Fruit fly (Drosophila melanogaster) whole organism, embryonic: Measurements from ENCODE around the gene Dhc36C.

Source experiments
- ATbp ChIP-seq: fragments of 200-800 bp; sonication (Bioruptor generic); optimal IDR thresholded peaks from 2 replicates; lab custom pipeline; 2017; ENCODE audit warnings: missing biosample characterization, mild to moderate bottlenecking, missing genetic modification characterization, missing genetic modification reagents
- Abd-B ChIP-seq: fragments of 200-800 bp; sonication (Bioruptor generic); optimal IDR thresholded peaks from 2 replicates; lab custom pipeline; 2018; ENCODE audit warnings: missing biosample characterization, mild to moderate bottlenecking, missing genetic modification characterization, moderate library complexity
- Aef1 ChIP-seq: fragments of 200-800 bp; sonication (Bioruptor generic); IDR thresholded peaks from 3 replicates; pipeline ENCODE4 v1.3.6; 2022; ENCODE audit warnings: missing biosample characterization, missing genetic modification characterization
- Awh ChIP-seq: fragments of 200-800 bp; sonication (Bioruptor generic); IDR thresholded peaks from 2 replicates; pipeline ENCODE4, ENCODE4 v1.3.6; 2022; ENCODE audit warnings: missing biosample characterization, missing genetic modification characterization
- BtbVII ChIP-seq: fragments of 200-800 bp; sonication (Bioruptor generic); optimal IDR thresholded peaks from 3 replicates; lab custom pipeline; 2017; ENCODE audit warnings: missing biosample characterization, mild to moderate bottlenecking, missing genetic modification characterization
- C15 ChIP-seq: fragments of 200-800 bp; sonication (Bioruptor generic); IDR thresholded peaks from 3 replicates; pipeline ENCODE4 v1.3.6; 2022; ENCODE audit warnings: missing biosample characterization, missing genetic modification characterization
- CG11504 ChIP-seq: fragments of 200-800 bp; sonication (Bioruptor generic); optimal IDR thresholded peaks from 3 replicates; lab custom pipeline; 2019; ENCODE audit warnings: missing biosample characterization, mild to moderate bottlenecking, missing genetic modification characterization, moderate library complexity
- CG11695 ChIP-seq: fragments of 200-800 bp; sonication (Bioruptor generic); IDR thresholded peaks from 3 replicates; pipeline ENCODE4 v1.3.6; 2022; ENCODE audit warnings: missing biosample characterization, missing genetic modification characterization
- CG13624 ChIP-seq: fragments of 200-800 bp; sonication (Bioruptor generic); optimal IDR thresholded peaks from 2 replicates; lab custom pipeline; 2016; ENCODE audit warnings: missing biosample characterization, missing genetic modification characterization
- CG14667 ChIP-seq: fragments of 200-800 bp; sonication (Bioruptor generic); IDR thresholded peaks from 2 replicates; pipeline ENCODE4 v1.3.6; 2022; ENCODE audit warnings: missing biosample characterization, missing genetic modification characterization
- CG14965 ChIP-seq: fragments of 200-800 bp; sonication (Bioruptor generic); optimal IDR thresholded peaks from 2 replicates; lab custom pipeline; 2016; ENCODE audit warnings: missing biosample characterization, missing genetic modification characterization, borderline replicate concordance
- CG17829 ChIP-seq: fragments of 200-800 bp; optimal IDR thresholded peaks from 2 replicates; lab custom pipeline; 2019; ENCODE audit warnings: missing biosample characterization, mild to moderate bottlenecking, missing genetic modification characterization, moderate library complexity
- CG2875 ChIP-seq: fragments of 200-800 bp; sonication (Bioruptor generic); optimal IDR thresholded peaks from 2 replicates; lab custom pipeline; 2017; ENCODE audit warnings: missing biosample characterization, mild to moderate bottlenecking, missing genetic modification characterization, missing genetic modification reagents
- CG4328 ChIP-seq: fragments of 200-800 bp; sonication (Bioruptor generic); optimal IDR thresholded peaks from 3 replicates; lab custom pipeline; 2017; ENCODE audit warnings: missing biosample characterization, missing genetic modification reagents, missing genetic modification characterization
- CG5180 ChIP-seq: fragments of 200-800 bp; sonication (Bioruptor generic); optimal IDR thresholded peaks from 3 replicates; lab custom pipeline; 2017; ENCODE audit warnings: missing biosample characterization, missing genetic modification characterization, mild to moderate bottlenecking, moderate library complexity, missing genetic modification reagents
- CG5245 ChIP-seq: fragments of 200-800 bp; sonication (Bioruptor generic); optimal IDR thresholded peaks from 3 replicates; lab custom pipeline; 2016; ENCODE audit warnings: missing biosample characterization, missing genetic modification characterization
- CG6272 ChIP-seq: fragments of 200-800 bp; sonication (Bioruptor generic); IDR thresholded peaks from 2 replicates; pipeline ENCODE4 v1.3.6; 2022; ENCODE audit warnings: missing biosample characterization, missing genetic modification characterization
- CG6765 ChIP-seq: fragments of 200-800 bp; sonication (Bioruptor generic); optimal IDR thresholded peaks from 3 replicates; lab custom pipeline; 2017; ENCODE audit warnings: missing biosample characterization, mild to moderate bottlenecking, missing genetic modification characterization
- CG7372 ChIP-seq: fragments of 200-800 bp; sonication (Bioruptor generic); IDR thresholded peaks from 2 replicates; pipeline ENCODE4 v1.3.6; 2022; ENCODE audit warnings: missing biosample characterization, missing genetic modification characterization
- CG9932 ChIP-seq: fragments of 200-800 bp; sonication (Bioruptor generic); IDR thresholded peaks from 2 replicates; pipeline ENCODE4 v1.3.6; 2022; ENCODE audit warnings: missing biosample characterization, missing genetic modification characterization
- CTCF ChIP-seq: fragments of 200-800 bp; sonication (Bioruptor generic); optimal IDR thresholded peaks from 2 replicates; lab custom pipeline; 2017; ENCODE audit warnings: missing biosample characterization, mild to moderate bottlenecking, missing genetic modification characterization, moderate library complexity
- Dad ChIP-seq: fragments of 200-800 bp; sonication (Bioruptor generic); optimal IDR thresholded peaks from 3 replicates; lab custom pipeline; 2016; ENCODE audit warnings: missing biosample characterization, missing genetic modification characterization
- Fer3 ChIP-seq: fragments of 200-800 bp; sonication (Bioruptor generic); optimal IDR thresholded peaks from 2 replicates; lab custom pipeline; 2018; ENCODE audit warnings: missing biosample characterization, mild to moderate bottlenecking, missing genetic modification characterization, moderate library complexity
- H15 ChIP-seq: fragments of 200-800 bp; sonication (Bioruptor generic); IDR thresholded peaks from 3 replicates; pipeline ENCODE4 v1.3.6; 2022; ENCODE audit warnings: missing biosample characterization, missing genetic modification characterization
- HmgZ ChIP-seq: fragments of 200-800 bp; sonication (Bioruptor generic); optimal IDR thresholded peaks from 2 replicates; lab custom pipeline; 2018; ENCODE audit warnings: missing biosample characterization, mild to moderate bottlenecking, missing genetic modification characterization
- NC2α ChIP-seq: fragments of 200-800 bp; sonication (Bioruptor generic); optimal IDR thresholded peaks from 2 replicates; lab custom pipeline; 2016; ENCODE audit warnings: missing biosample characterization, missing genetic modification characterization
- Optix ChIP-seq: fragments of 200-800 bp; sonication (Bioruptor generic); IDR thresholded peaks from 3 replicates; pipeline ENCODE4 v1.3.6; 2022; ENCODE audit warnings: missing biosample characterization, missing genetic modification characterization
- Ravus ChIP-seq: fragments of 200-800 bp; sonication (Bioruptor generic); IDR thresholded peaks from 2 replicates; pipeline ENCODE4 v1.3.6; 2022; ENCODE audit warnings: missing biosample characterization, missing genetic modification characterization
- Usf ChIP-seq: fragments of 200-800 bp; sonication (Bioruptor generic); optimal IDR thresholded peaks from 2 replicates; lab custom pipeline; 2017; ENCODE audit warnings: missing genotype, missing biosample characterization, missing genetic modification characterization
- Vsx1 ChIP-seq: fragments of 200-800 bp; sonication (Bioruptor generic); optimal IDR thresholded peaks from 2 replicates; lab custom pipeline; 2017; ENCODE audit warnings: missing biosample characterization, mild to moderate bottlenecking, missing genetic modification characterization, missing genetic modification reagents
- ap ChIP-seq: fragments of 200-800 bp; sonication (Bioruptor generic); IDR thresholded peaks from 2 replicates; pipeline ENCODE4 v1.3.6; 2022; ENCODE audit warnings: missing biosample characterization, missing genetic modification characterization
- btn ChIP-seq: fragments of 200-800 bp; sonication (Bioruptor generic); optimal IDR thresholded peaks from 2 replicates; lab custom pipeline; 2016; ENCODE audit warnings: missing biosample characterization, missing genetic modification characterization
- cato ChIP-seq: fragments of 200-800 bp; sonication (Bioruptor generic); optimal IDR thresholded peaks from 2 replicates; lab custom pipeline; 2016; ENCODE audit warnings: missing biosample characterization, missing genetic modification characterization, borderline replicate concordance
- crp ChIP-seq, 2 experiments: fragments of 200-800 bp; sonication (Bioruptor generic); optimal IDR thresholded peaks; 2 replicates in 1 of 2; 3 replicates in 1 of 2; lab custom pipeline; 2017; ENCODE audit warnings: missing biosample characterization in 2 of 2, missing genetic modification characterization in 2 of 2, mild to moderate bottlenecking in 1 of 2, moderate library complexity in 1 of 2
- da ChIP-seq: fragments of 200-800 bp; sonication (Bioruptor generic); optimal IDR thresholded peaks from 2 replicates; lab custom pipeline; 2016; ENCODE audit warnings: missing biosample characterization, missing genetic modification characterization
- disco-r ChIP-seq: fragments of 200-800 bp; sonication (Bioruptor generic); optimal IDR thresholded peaks from 2 replicates; lab custom pipeline; 2016; ENCODE audit warnings: missing biosample characterization, missing genetic modification characterization
- eve ChIP-seq, 2 experiments: fragments of >200 bp; optimal IDR thresholded peaks; 2 replicates each; lab custom pipeline; 2017; ENCODE audit warnings: missing biosample characterization in 2 of 2, missing genetic modification characterization in 2 of 2
- gce ChIP-seq: fragments of 200-800 bp; sonication (Bioruptor generic); IDR thresholded peaks from 3 replicates; pipeline ENCODE4 v1.3.6; 2022; ENCODE audit warnings: missing biosample characterization, missing genetic modification characterization
- jigr1 ChIP-seq: fragments of 200-800 bp; sonication (Bioruptor generic); IDR thresholded peaks from 3 replicates; pipeline ENCODE4 v1.3.6; 2022; ENCODE audit warnings: missing biosample characterization, missing genetic modification characterization
- kah ChIP-seq: fragments of 200-800 bp; sonication (Bioruptor generic); optimal IDR thresholded peaks from 2 replicates; lab custom pipeline; 2018; ENCODE audit warnings: missing biosample characterization, mild to moderate bottlenecking, missing genetic modification characterization
- phol ChIP-seq: fragments of 200-800 bp; sonication (Bioruptor generic); optimal IDR thresholded peaks from 3 replicates; lab custom pipeline; 2018; ENCODE audit warnings: missing biosample characterization, mild to moderate bottlenecking, missing genetic modification characterization, moderate library complexity
- pum ChIP-seq: fragments of 200-800 bp; sonication (Bioruptor generic); optimal IDR thresholded peaks from 2 replicates; lab custom pipeline; 2016; ENCODE audit warnings: missing biosample characterization, missing genetic modification characterization
- pzg ChIP-seq: fragments of 200-800 bp; sonication (Bioruptor generic); optimal IDR thresholded peaks from 3 replicates; lab custom pipeline; 2018; ENCODE audit warnings: missing biosample characterization, mild to moderate bottlenecking, missing genetic modification characterization, moderate library complexity
- salm ChIP-seq: fragments of 200-800 bp; sonication (Bioruptor generic); optimal IDR thresholded peaks from 2 replicates; lab custom pipeline; 2018; ENCODE audit warnings: missing biosample characterization, mild to moderate bottlenecking, missing genetic modification characterization
- sim ChIP-seq: fragments of 200-800 bp; sonication (Bioruptor generic); IDR thresholded peaks from 2 replicates; pipeline ENCODE4 v1.3.6; 2022; ENCODE audit warnings: missing biosample characterization, missing genetic modification characterization
- slp2 ChIP-seq: fragments of 200-800 bp; sonication (Bioruptor generic); optimal IDR thresholded peaks from 2 replicates; lab custom pipeline; 2016; ENCODE audit warnings: missing biosample characterization, missing genetic modification characterization
- ssp ChIP-seq: fragments of 200-800 bp; sonication (Bioruptor generic); IDR thresholded peaks from 2 replicates; pipeline ENCODE4 v1.3.6; 2022; ENCODE audit warnings: missing biosample characterization, missing genetic modification characterization
- trem ChIP-seq: fragments of 200-800 bp; optimal IDR thresholded peaks from 3 replicates; lab custom pipeline; 2019; ENCODE audit warnings: missing biosample characterization, mild to moderate bottlenecking, missing genetic modification characterization, moderate library complexity
- tup ChIP-seq: fragments of 200-800 bp; sonication (Bioruptor generic); optimal IDR thresholded peaks from 2 replicates; lab custom pipeline; 2016; ENCODE audit warnings: missing biosample characterization, mild to moderate bottlenecking, missing genetic modification characterization, moderate library complexity
- wdn ChIP-seq: fragments of 200-800 bp; sonication (Bioruptor generic); IDR thresholded peaks from 2 replicates; pipeline ENCODE4 v1.3.6; 2022; ENCODE audit warnings: missing biosample characterization, missing genetic modification characterization
- zf30C ChIP-seq: fragments of 200-800 bp; sonication (Bioruptor generic); optimal IDR thresholded peaks from 3 replicates; lab custom pipeline; 2018; ENCODE audit warnings: missing biosample characterization, mild to moderate bottlenecking, missing genetic modification characterization

Dhc36C gene

DNA sequence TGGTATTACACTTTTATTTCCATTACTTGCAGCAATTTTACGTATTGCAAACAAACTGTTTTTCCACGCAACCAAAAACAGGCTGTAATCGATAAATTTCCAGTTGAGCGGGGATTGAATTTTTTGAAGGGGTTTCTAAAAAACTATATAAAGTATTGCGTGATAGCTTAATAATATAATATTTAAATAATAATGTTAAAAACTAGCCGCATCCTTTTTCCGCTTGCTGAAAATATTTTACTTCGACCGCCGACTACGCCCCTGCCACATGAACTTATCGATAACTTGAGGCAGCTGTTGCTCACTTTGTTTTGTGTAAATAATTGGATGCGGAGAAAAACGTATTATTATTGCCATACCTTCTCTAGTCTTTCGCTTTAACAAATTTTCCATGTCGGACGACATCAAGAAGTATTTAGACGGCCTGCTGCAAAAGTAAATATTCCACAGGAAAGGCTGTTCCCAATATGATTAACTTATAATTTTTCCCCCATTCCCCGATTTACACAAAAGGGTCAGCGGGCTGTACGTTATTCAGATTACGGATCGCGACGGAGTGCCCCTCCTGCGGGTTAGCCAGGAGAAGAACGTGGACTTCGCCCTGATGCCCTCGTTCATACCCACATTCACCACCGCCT is 20.1 kb upstream of the Dhc36C start, which contains the start of the genes fws and Lamtor3 (continued):
- TF ChIP-seq Ravus (GFP tag; lab: Robert Waterston, UW) = peak; percentile 96
- peak; percentile 98 for TF ChIP-seq ATbp (GFP tag; lab: Kevin White, UChicago)
- TF ChIP-seq kah (GFP tag; lab: Kevin White, UChicago) = peak; percentile 88
- TF ChIP-seq Optix (GFP tag; lab: Robert Waterston, UW) = peak; percentile 99
- TF ChIP-seq phol (tag; lab: Kevin White, UChicago) = peak; percentile 98
- peak; percentile 85 for TF ChIP-seq Dad (GFP tag; lab: Kevin White, UChicago)
- peak; percentile 98 for TF ChIP-seq HmgZ (tag; lab: Kevin White, UChicago)
- peak; percentile 85 for TF ChIP-seq CG13624 (GFP tag; lab: Kevin White, UChicago)
- peak; percentile 99 for TF ChIP-seq CG6272 (GFP tag; lab: Robert Waterston, UW)
- TF ChIP-seq CG6765 (GFP tag; lab: Kevin White, UChicago) = peak; percentile 91
- peak; percentile 30 for TF ChIP-seq btn (GFP tag; lab: Kevin White, UChicago)
- peak; percentile 86 for TF ChIP-seq tup (GFP tag; lab: Kevin White, UChicago)
- TF ChIP-seq H15 = peak; percentile 99
- TF ChIP-seq disco-r (GFP tag; lab: Kevin White, UChicago) = peak; percentile 73
- peak; percentile 98 for TF ChIP-seq C15
- peak; percentile 99 for TF ChIP-seq gce (GFP tag; lab: Robert Waterston, UW)
- peak; percentile 85 for TF ChIP-seq slp2
- TF ChIP-seq Awh (GFP tag; lab: Robert Waterston, UW) = peak; percentile 99
- TF ChIP-seq zf30C (GFP tag; lab: Kevin White, UChicago) = no peak
- peak; percentile 92 for TF ChIP-seq CG5245 (GFP tag; lab: Kevin White, UChicago)
- TF ChIP-seq sim = peak; percentile 97
- peak; percentile 95 for TF ChIP-seq trem (tag; lab: Kevin White, UChicago)
- peak; percentile 64 for TF ChIP-seq CTCF (GFP tag; lab: Kevin White, UChicago)
- peak; percentile 82 for TF ChIP-seq CG5180 (GFP tag; lab: Kevin White, UChicago)
- peak in 1 of 2 experiments; percentile 87 for TF ChIP-seq crp (GFP tag; optimal IDR thresholded peaks at IDR 0.05; lab: Kevin White, UChicago)
- peak; percentile 99 for TF ChIP-seq wdn
- TF ChIP-seq CG11504 (tag; lab: Kevin White, UChicago) = peak; percentile 95
- TF ChIP-seq salm (tag; lab: Kevin White, UChicago) = peak; percentile 96
- peak; percentile 27 for TF ChIP-seq da (GFP tag; lab: Kevin White, UChicago)
- peak; percentile 99 for TF ChIP-seq CG9932
- peak; percentile 68 for TF ChIP-seq pum
- peak; percentile 98 for TF ChIP-seq CG17829
- TF ChIP-seq eve (GFP tag; optimal IDR thresholded peaks at IDR 0.05; lab: Kevin White, UChicago) = no peak
- TF ChIP-seq pzg (GFP tag; lab: Kevin White, UChicago) = peak; percentile 41
- peak; percentile 99 for TF ChIP-seq Fer3
- peak; percentile 98 for TF ChIP-seq CG2875
- TF ChIP-seq CG14667 (GFP tag; lab: Robert Waterston, UW) = peak; percentile 99
- peak; percentile 52 for TF ChIP-seq NC2α (GFP tag; lab: Kevin White, UChicago)
- TF ChIP-seq jigr1 (GFP tag; lab: Robert Waterston, UW) = peak; percentile 96
- peak; percentile 99 for TF ChIP-seq CG7372 (GFP tag; lab: Robert Waterston, UW)
- peak; percentile 96 for TF ChIP-seq cato (GFP tag; lab: Kevin White, UChicago)
- no peak for TF ChIP-seq CG14965 (GFP tag; lab: Kevin White, UChicago)
- TF ChIP-seq Usf = peak; percentile 97
- TF ChIP-seq Abd-B (GFP tag; lab: Kevin White, UChicago) = peak; percentile 98
- TF ChIP-seq Vsx1 (GFP tag; lab: Kevin White, UChicago) = peak; percentile 95
- TF ChIP-seq CG4328 = peak; percentile 33
- TF ChIP-seq BtbVII (GFP tag; lab: Kevin White, UChicago) = peak; percentile 96
- TF ChIP-seq ap = peak; percentile 98
- peak; percentile 99 for TF ChIP-seq Aef1
- TF ChIP-seq CG11695 (GFP tag; lab: Robert Waterston, UW) = peak; percentile 99
- peak; percentile 95 for TF ChIP-seq ssp
